Worm (Caenorhabditis elegans): ENCODE data around the gene fkh-4.

- no peak for TF ChIP-seq nhr-10 (tag; optimal IDR thresholded peaks at IDR 0.05)
- TF ChIP-seq unc-39 (tag; optimal IDR thresholded peaks at IDR 0.05) = no peak
- TF ChIP-seq lin-11 (tag; optimal IDR thresholded peaks at IDR 0.05) = no peak
- TF ChIP-seq elt-1 (tag; optimal IDR thresholded peaks at IDR 0.05) = no peak
- no peak for TF ChIP-seq elt-3 (tag; optimal IDR thresholded peaks at IDR 0.05)
- no peak for TF ChIP-seq ztf-11 (tag; optimal IDR thresholded peaks at IDR 0.05)
Measured at ce11 chrX:13387497-13387953, 41.1 kb downstream of the fkh-4 start, which contains the start of gene C49F8.3.

Data from whole organism, L2 larva.